Fruit fly (Drosophila melanogaster) whole organism, prepupa: ENCODE data around the gene Chpf.

ENCODE experiments used
- CG10631 ChIP-seq: fragments of 200-800 bp; sonication (Bioruptor generic); optimal IDR thresholded peaks from 2 replicates; lab custom pipeline; 2016; ENCODE audit warnings: missing biosample characterization, missing genetic modification characterization
- CG10669 ChIP-seq: fragments of 200-800 bp; sonication (Bioruptor generic); optimal IDR thresholded peaks from 3 replicates; lab custom pipeline; 2018; ENCODE audit warnings: missing biosample characterization, mild to moderate bottlenecking, missing genetic modification characterization, moderate library complexity
- CG11902 ChIP-seq: fragments of 200-800 bp; sonication (Bioruptor generic); optimal IDR thresholded peaks from 3 replicates; lab custom pipeline; 2016; ENCODE audit warnings: missing biosample characterization, missing genetic modification characterization
- CG15336 ChIP-seq: fragments of 200-800 bp; sonication (Bioruptor generic); IDR thresholded peaks from 2 replicates; pipeline ENCODE4 v1.3.6; 2022; ENCODE audit warnings: missing biosample characterization, missing genetic modification characterization
- CG1621 ChIP-seq: fragments of 200-800 bp; sonication (Bioruptor generic); optimal IDR thresholded peaks from 3 replicates; lab custom pipeline; 2018; ENCODE audit warnings: missing biosample characterization, mild to moderate bottlenecking, missing genetic modification characterization
- CG16779 ChIP-seq: fragments of 200-800 bp; sonication (Bioruptor generic); optimal IDR thresholded peaks from 3 replicates; lab custom pipeline; 2017; ENCODE audit warnings: missing biosample characterization, mild to moderate bottlenecking, missing genetic modification characterization
- CG3032 ChIP-seq: fragments of 200-800 bp; optimal IDR thresholded peaks from 2 replicates; lab custom pipeline; 2019; ENCODE audit warnings: missing biosample characterization, mild to moderate bottlenecking, missing genetic modification characterization, moderate library complexity
- CG31627 ChIP-seq: fragments of 200-800 bp; sonication (Bioruptor generic); optimal IDR thresholded peaks from 3 replicates; lab custom pipeline; 2016; ENCODE audit warnings: missing biosample characterization, missing genetic modification characterization
- CG32006 ChIP-seq: fragments of 200-800 bp; sonication (Bioruptor generic); optimal IDR thresholded peaks from 3 replicates; lab custom pipeline; 2017; ENCODE audit warnings: missing biosample characterization, mild to moderate bottlenecking, missing genetic modification characterization
- CG34406 ChIP-seq: fragments of 200-800 bp; sonication (Bioruptor generic); optimal IDR thresholded peaks from 3 replicates; lab custom pipeline; 2016; ENCODE audit warnings: missing biosample characterization, missing genetic modification characterization
- CG3919 ChIP-seq: fragments of 200-800 bp; sonication (Bioruptor generic); optimal IDR thresholded peaks from 3 replicates; lab custom pipeline; 2016; ENCODE audit warnings: missing biosample characterization, missing genetic modification characterization
- CG6276 ChIP-seq: fragments of 200-800 bp; sonication (Bioruptor generic); optimal IDR thresholded peaks from 2 replicates; lab custom pipeline; 2017; ENCODE audit warnings: missing biosample characterization, mild to moderate bottlenecking, missing genetic modification characterization
- CG6792 ChIP-seq: fragments of 200-800 bp; sonication (Bioruptor generic); optimal IDR thresholded peaks from 3 replicates; lab custom pipeline; 2016; ENCODE audit warnings: missing biosample characterization, missing genetic modification characterization
- CG6808 ChIP-seq: fragments of 200-800 bp; sonication (Bioruptor generic); optimal IDR thresholded peaks from 3 replicates; lab custom pipeline; 2017; ENCODE audit warnings: missing biosample characterization, missing genetic modification characterization, mild to moderate bottlenecking, moderate library complexity, missing genetic modification reagents
- CG6854 ChIP-seq: fragments of 200-800 bp; sonication (Bioruptor generic); optimal IDR thresholded peaks from 2 replicates; lab custom pipeline; 2017; ENCODE audit warnings: missing biosample characterization, mild to moderate bottlenecking, missing genetic modification characterization
- CG7368 ChIP-seq: fragments of 200-800 bp; sonication (Bioruptor generic); optimal IDR thresholded peaks from 3 replicates; lab custom pipeline; 2016; ENCODE audit warnings: missing biosample characterization, missing genetic modification characterization
- CG8119 ChIP-seq: fragments of 200-800 bp; sonication (Bioruptor generic); IDR thresholded peaks from 3 replicates; pipeline ENCODE4 v1.3.6; 2022; ENCODE audit warnings: missing biosample characterization, missing genetic modification characterization
- CG8319 ChIP-seq: fragments of 200-800 bp; sonication (Bioruptor generic); optimal IDR thresholded peaks from 3 replicates; lab custom pipeline; 2016; ENCODE audit warnings: missing biosample characterization, missing genetic modification characterization
- CG8632 ChIP-seq: fragments of 200-800 bp; sonication (Bioruptor generic); optimal IDR thresholded peaks from 3 replicates; lab custom pipeline; 2016; ENCODE audit warnings: missing biosample characterization, missing genetic modification characterization
- Eip75B ChIP-seq: fragments of 200-800 bp; sonication (Bioruptor generic); optimal IDR thresholded peaks from 3 replicates; lab custom pipeline; 2016; ENCODE audit warnings: missing biosample characterization, missing genetic modification characterization
- Eip78C ChIP-seq: fragments of 200-800 bp; sonication (Bioruptor generic); peaks from one replicate; lab custom pipeline; 2016; ENCODE audit warnings: missing biosample characterization, missing genetic modification characterization
- Eip93F ChIP-seq: fragments of 200-800 bp; sonication (Bioruptor generic); optimal IDR thresholded peaks from 2 replicates; lab custom pipeline; 2016; ENCODE audit warnings: missing biosample characterization, mild to moderate bottlenecking, missing genetic modification characterization
- Ets21C ChIP-seq: fragments of 200-800 bp; sonication (Bioruptor generic); optimal IDR thresholded peaks from 3 replicates; lab custom pipeline; 2016; ENCODE audit warnings: missing biosample characterization, missing genetic modification characterization
- Gug ChIP-seq: fragments of 200-800 bp; sonication (Bioruptor generic); IDR thresholded peaks from 2 replicates; pipeline ENCODE4 v1.3.6; 2022; ENCODE audit warnings: missing biosample characterization, missing genetic modification characterization
- Hr39 ChIP-seq: fragments of 200-800 bp; sonication (Bioruptor generic); optimal IDR thresholded peaks from 2 replicates; lab custom pipeline; 2016; ENCODE audit warnings: missing biosample characterization, missing genetic modification characterization
- Hr4 ChIP-seq: fragments of 200-800 bp; sonication (Bioruptor generic); optimal IDR thresholded peaks from 3 replicates; lab custom pipeline; 2016; ENCODE audit warnings: missing biosample characterization, missing genetic modification characterization
- Lpt ChIP-seq: fragments of 200-800 bp; sonication (Bioruptor generic); optimal IDR thresholded peaks from 3 replicates; lab custom pipeline; 2016; ENCODE audit warnings: missing biosample characterization, missing genetic modification characterization
- Met ChIP-seq: fragments of 200-800 bp; sonication (Bioruptor generic); optimal IDR thresholded peaks from 3 replicates; lab custom pipeline; 2016; ENCODE audit warnings: missing biosample characterization, missing genetic modification characterization
- OdsH ChIP-seq: fragments of 200-800 bp; sonication (Bioruptor generic); optimal IDR thresholded peaks from 3 replicates; lab custom pipeline; 2016; ENCODE audit warnings: missing biosample characterization, missing genetic modification characterization
- Smox ChIP-seq: fragments of 200-800 bp; sonication (Bioruptor generic); optimal IDR thresholded peaks from 3 replicates; lab custom pipeline; 2016; ENCODE audit warnings: missing biosample characterization, missing genetic modification characterization
- Sox14 ChIP-seq: fragments of 200-800 bp; sonication (Bioruptor generic); optimal IDR thresholded peaks from 3 replicates; lab custom pipeline; 2016; ENCODE audit warnings: missing biosample characterization, missing genetic modification characterization
- Sox15 ChIP-seq: fragments of 200-800 bp; sonication (Bioruptor generic); optimal IDR thresholded peaks from 3 replicates; lab custom pipeline; 2016; ENCODE audit warnings: missing biosample characterization, missing genetic modification characterization
- acj6 ChIP-seq: fragments of 200-800 bp; sonication (Bioruptor generic); optimal IDR thresholded peaks from 3 replicates; lab custom pipeline; 2016; ENCODE audit warnings: missing biosample characterization, missing genetic modification characterization
- cyc ChIP-seq: fragments of 200-800 bp; sonication (Bioruptor generic); optimal IDR thresholded peaks from 3 replicates; lab custom pipeline; 2016; ENCODE audit warnings: missing biosample characterization, missing genetic modification characterization
- dac ChIP-seq: fragments of 200-800 bp; sonication (Bioruptor generic); optimal IDR thresholded peaks from 2 replicates; lab custom pipeline; 2017; ENCODE audit warnings: missing biosample characterization, mild to moderate bottlenecking, missing genetic modification characterization
- dsx ChIP-seq: fragments of 200-800 bp; optimal IDR thresholded peaks from 3 replicates; lab custom pipeline; 2019; ENCODE audit warnings: missing biosample characterization, mild to moderate bottlenecking, missing genetic modification characterization, moderate library complexity; ENCODE audit not compliant: poor library complexity, severe bottlenecking
- esn ChIP-seq: fragments of 200-800 bp; sonication (Bioruptor generic); optimal IDR thresholded peaks from 2 replicates; lab custom pipeline; 2016; ENCODE audit warnings: missing biosample characterization, mild to moderate bottlenecking, missing genetic modification characterization, moderate library complexity
- fd59A ChIP-seq: fragments of 200-800 bp; sonication (Bioruptor generic); optimal IDR thresholded peaks from 2 replicates; lab custom pipeline; 2017; ENCODE audit warnings: missing biosample characterization, mild to moderate bottlenecking, missing genetic modification characterization, missing genetic modification reagents
- fd85E ChIP-seq: fragments of 200-800 bp; sonication (Bioruptor generic); optimal IDR thresholded peaks from 3 replicates; lab custom pipeline; 2016; ENCODE audit warnings: missing biosample characterization, missing genetic modification characterization
- fkh ChIP-seq: fragments of 200-800 bp; sonication (Bioruptor generic); optimal IDR thresholded peaks from 3 replicates; lab custom pipeline; 2017; ENCODE audit warnings: missing biosample characterization, mild to moderate bottlenecking, missing genetic modification characterization, moderate library complexity
- net ChIP-seq: fragments of 200-800 bp; sonication (Bioruptor generic); optimal IDR thresholded peaks from 3 replicates; lab custom pipeline; 2016; ENCODE audit warnings: missing biosample characterization, missing genetic modification characterization
- pdm3 ChIP-seq: fragments of 200-800 bp; sonication (Bioruptor generic); optimal IDR thresholded peaks from 3 replicates; lab custom pipeline; 2016; ENCODE audit warnings: missing biosample characterization, missing genetic modification characterization
- salr ChIP-seq, 2 experiments: fragments of 200-800 bp; sonication (Bioruptor generic); optimal IDR thresholded peaks; 3 replicates each; lab custom pipeline; 2016 to 2018; ENCODE audit warnings: missing biosample characterization in 2 of 2, missing genetic modification characterization in 2 of 2, mild to moderate bottlenecking in 1 of 2
- spab ChIP-seq: fragments of 200-800 bp; sonication (Bioruptor generic); optimal IDR thresholded peaks from 2 replicates; lab custom pipeline; 2017; ENCODE audit warnings: missing biosample characterization, mild to moderate bottlenecking, missing genetic modification characterization, missing genetic modification reagents
- svp ChIP-seq: fragments of 200-800 bp; sonication (Bioruptor generic); peaks from one replicate; lab custom pipeline; 2016; ENCODE audit warnings: missing biosample characterization, missing genetic modification characterization
- topi ChIP-seq: fragments of 200-800 bp; sonication (Bioruptor generic); optimal IDR thresholded peaks from 3 replicates; lab custom pipeline; 2016; ENCODE audit warnings: missing biosample characterization, missing genetic modification characterization
- vri ChIP-seq: fragments of 200-800 bp; sonication (Bioruptor generic); optimal IDR thresholded peaks from 3 replicates; lab custom pipeline; 2016; ENCODE audit warnings: missing biosample characterization, mild to moderate bottlenecking, missing genetic modification characterization

The Chpf gene

dm6 chrX:13138887-13139286 lies 26.6 kb upstream of the Chpf start, which contains the start of gene CG32645 (continued):
- TF ChIP-seq CG6792 (GFP tag; lab: Kevin White, UChicago) (no peak), CG6808 (no peak), fd85E (no peak), CG8319 (GFP tag; lab: Kevin White, UChicago) (no peak), CG7368 (GFP tag; lab: Kevin White, UChicago) (no peak), CG1621 (no peak), CG10669 (GFP tag; lab: Kevin White, UChicago) (no peak), CG11902 (GFP tag; lab: Kevin White, UChicago) (no peak), Lpt (GFP tag; lab: Kevin White, UChicago) (peak; percentile 0), Eip93F (GFP tag; lab: Kevin White, UChicago) (no peak), CG8632 (no peak), CG3919 (peak; percentile 11), spab (GFP tag; lab: Kevin White, UChicago) (no peak), OdsH (GFP tag; lab: Kevin White, UChicago) (no peak), dac (GFP tag; lab: Kevin White, UChicago) (no peak), CG6854 (peak; percentile 82), pdm3 (no peak), Ets21C (GFP tag; lab: Kevin White, UChicago) (no peak), svp (no peak), Eip75B (GFP tag; lab: Kevin White, UChicago) (no peak), Eip78C (peak; percentile 51), CG8119 (GFP tag; lab: Robert Waterston, UW) (peak; percentile 42; the same call in 2 of the 3 replicates), CG10631 (GFP tag; lab: Kevin White, UChicago) (no peak)

dm6 chrX:13136939-13137697 lies 24.9 kb upstream of the Chpf start:
- TF ChIP-seq CG10631 (GFP tag; lab: Kevin White, UChicago) (peak; percentile 49), vri (GFP tag; lab: Kevin White, UChicago) (peak; percentile 47), CG6854 (peak; percentile 3), dsx (GFP tag; lab: Kevin White, UChicago) (peak; percentile 45), CG7368 (GFP tag; lab: Kevin White, UChicago) (peak; percentile 44), Smox (GFP tag; lab: Kevin White, UChicago) (peak; percentile 57), CG32006 (GFP tag; lab: Kevin White, UChicago) (peak; percentile 49), dac (GFP tag; lab: Kevin White, UChicago) (no peak), CG3032 (tag; lab: Kevin White, UChicago) (peak; percentile 27), CG31627 (peak; percentile 40), CG6792 (GFP tag; lab: Kevin White, UChicago) (peak; percentile 62), fd85E (no peak), cyc (GFP tag; lab: Kevin White, UChicago) (peak; percentile 49), acj6 (GFP tag; lab: Kevin White, UChicago) (peak; percentile 86), esn (GFP tag; lab: Kevin White, UChicago) (peak; percentile 70), fkh (no peak), Eip75B (GFP tag; lab: Kevin White, UChicago) (peak; percentile 85), pdm3 (peak; percentile 6), fd59A (GFP tag; lab: Kevin White, UChicago) (peak; percentile 16), Hr4 (peak; percentile 37), Lpt (GFP tag; lab: Kevin White, UChicago) (no peak), Hr39 (peak; percentile 38), topi (GFP tag; lab: Kevin White, UChicago) (peak; percentile 81), CG34406 (GFP tag; lab: Kevin White, UChicago) (peak; percentile 67), Met (peak; percentile 84), salr (GFP tag; optimal IDR thresholded peaks at IDR 0.05; lab: Kevin White, UChicago) (no peak), CG6276 (peak; percentile 24), Sox14 (peak; percentile 31), CG8632 (peak; percentile 75), spab (GFP tag; lab: Kevin White, UChicago) (peak; percentile 8), CG1621 (peak; percentile 26), CG15336 (GFP tag; lab: Robert Waterston, UW) (peak; percentile 69), Gug (GFP tag; lab: Robert Waterston, UW) (0 out of 2 replicates have a peak, but pooled peaks have one; percentile 16), CG6808 (peak; percentile 64), Eip93F (GFP tag; lab: Kevin White, UChicago) (peak; percentile 83), net (GFP tag; lab: Kevin White, UChicago) (peak; percentile 51), Sox15 (GFP tag; lab: Kevin White, UChicago) (peak; percentile 33), Ets21C (GFP tag; lab: Kevin White, UChicago) (peak; percentile 10), CG16779 (tag; lab: Kevin White, UChicago) (peak; percentile 52)
